Worm (Caenorhabditis elegans) whole organism, late embryonic: ENCODE results near the gene sdz-31.

Experiments used
- ama-1 ChIP-seq: fragments of 150-350 bp; optimal IDR thresholded peaks from 2 replicates; lab custom pipeline; 2014
- hlh-8 ChIP-seq: sonication (generic microtip); optimal IDR thresholded peaks from 2 replicates; lab custom pipeline; 2016; ENCODE audit warnings: missing genotype, missing genetic modification characterization, missing compliant biosample characterization
- madf-2 ChIP-seq: sonication (generic microtip); optimal IDR thresholded peaks from 2 replicates; lab custom pipeline; 2017; ENCODE audit warnings: missing genetic modification characterization, missing compliant biosample characterization
- nfya-1 ChIP-seq: sonication (generic microtip); optimal IDR thresholded peaks from 2 replicates; lab custom pipeline; 2017; ENCODE audit warnings: missing genetic modification characterization, mild to moderate bottlenecking, missing compliant biosample characterization, antibody characterized with exemption, moderate library complexity
- nhr-11 ChIP-seq: fragments of 150-350 bp; optimal IDR thresholded peaks from 2 replicates; lab custom pipeline; 2014; ENCODE audit warnings: missing biosample characterization, missing genetic modification characterization
- npax-4 ChIP-seq: sonication (generic microtip); optimal IDR thresholded peaks from 2 replicates; lab custom pipeline; 2016; ENCODE audit warnings: missing genetic modification characterization, missing compliant biosample characterization
- unc-86 ChIP-seq: sonication (generic microtip); optimal IDR thresholded peaks from 2 replicates; lab custom pipeline; 2016; ENCODE audit warnings: missing genetic modification characterization, missing compliant biosample characterization

ce11 chrV:9921288-9921687 lies 41.3 kb downstream of the sdz-31 start, which contains the start of gene ceh-75:
- no peak for TF ChIP-seq madf-2 (tag; lab: Kevin White, UChicago)
- no peak for TF ChIP-seq unc-86 (tag; lab: Kevin White, UChicago)
- no peak for TF ChIP-seq hlh-8 (tag; lab: Kevin White, UChicago)
- no peak for TF ChIP-seq ama-1 (lab: Kevin White, UChicago)
- TF ChIP-seq nhr-11 (tag; lab: Kevin White, UChicago), result no peak
- no peak for TF ChIP-seq nfya-1
- no peak for TF ChIP-seq npax-4 (tag; lab: Kevin White, UChicago)
